Worm (Caenorhabditis elegans) whole organism, L2 larva: ENCODE results near the gene moc-2.

Source experiments
- F13H6.1 ChIP-seq: sonication (generic microtip); optimal IDR thresholded peaks from 2 replicates; lab custom pipeline; 2016; ENCODE audit warnings: missing genetic modification characterization, missing compliant biosample characterization
- aly-2 ChIP-seq: fragments of 150-350 bp; optimal IDR thresholded peaks from 2 replicates; lab custom pipeline; 2014; ENCODE audit warnings: missing biosample characterization, missing genetic modification characterization
- mab-5 ChIP-seq: fragments of 150-350 bp; optimal IDR thresholded peaks from 2 replicates; lab custom pipeline; 2014; ENCODE audit warnings: missing biosample characterization, missing genetic modification characterization
- ztf-4 ChIP-seq: fragments of 150-350 bp; optimal IDR thresholded peaks from 2 replicates; lab custom pipeline; 2014; ENCODE audit warnings: missing biosample characterization, missing genetic modification characterization

ce11 chrV:6476026-6476425 lies 28.0 kb downstream of the moc-2 start:
- TF ChIP-seq mab-5 (tag; lab: Kevin White, UChicago) (no peak), F13H6.1 (no peak), aly-2 (no peak), ztf-4 (tag; lab: Kevin White, UChicago) (no peak)
